Fruit fly (Drosophila melanogaster) whole organism, embryonic: Measurements from ENCODE around the gene Tep4.
A peak's percentile ranks its signal among the peaks of the same experiment; 100 is the strongest.

Source experiments
- Blimp-1 ChIP-seq: fragments of 200-800 bp; sonication (Bioruptor generic); optimal IDR thresholded peaks from 3 replicates; lab custom pipeline; 2018; ENCODE audit warnings: missing biosample characterization, missing genetic modification characterization, mild to moderate bottlenecking, moderate library complexity, missing genetic modification reagents
- CG10267 ChIP-seq: fragments of 200-800 bp; sonication (Bioruptor generic); optimal IDR thresholded peaks from 2 replicates; lab custom pipeline; 2018; ENCODE audit warnings: missing biosample characterization, mild to moderate bottlenecking, missing genetic modification characterization, moderate library complexity
- CG10543 ChIP-seq: fragments of 200-800 bp; sonication (Bioruptor generic); optimal IDR thresholded peaks from 3 replicates; lab custom pipeline; 2017; ENCODE audit warnings: missing biosample characterization, mild to moderate bottlenecking, missing genetic modification characterization, moderate library complexity
- CG10565 ChIP-seq: fragments of 200-800 bp; sonication (Bioruptor generic); optimal IDR thresholded peaks from 3 replicates; lab custom pipeline; 2016; ENCODE audit warnings: missing biosample characterization, mild to moderate bottlenecking, missing genetic modification characterization
- CG13624 ChIP-seq: fragments of 200-800 bp; sonication (Bioruptor generic); optimal IDR thresholded peaks from 2 replicates; lab custom pipeline; 2016; ENCODE audit warnings: missing biosample characterization, missing genetic modification characterization
- CG14014 ChIP-seq: fragments of 200-800 bp; sonication (Bioruptor generic); IDR thresholded peaks from 2 replicates; pipeline ENCODE4 v1.3.6; 2022; ENCODE audit warnings: missing biosample characterization, missing genetic modification characterization
- CG14860 ChIP-seq: fragments of 200-800 bp; sonication (Bioruptor generic); IDR thresholded peaks from 3 replicates; pipeline ENCODE4 v1.3.6; 2022; ENCODE audit warnings: missing biosample characterization, missing genetic modification characterization; ENCODE audit not compliant: partially characterized antibody
- CG15073 ChIP-seq: fragments of 200-800 bp; sonication (Bioruptor generic); optimal IDR thresholded peaks from 2 replicates; lab custom pipeline; 2016; ENCODE audit warnings: missing biosample characterization, missing genetic modification characterization
- CG16815 ChIP-seq: fragments of 200-800 bp; sonication (Bioruptor generic); optimal IDR thresholded peaks from 3 replicates; lab custom pipeline; 2017; ENCODE audit warnings: missing biosample characterization, mild to moderate bottlenecking, missing genetic modification characterization
- CG17829 ChIP-seq: fragments of 200-800 bp; optimal IDR thresholded peaks from 2 replicates; lab custom pipeline; 2019; ENCODE audit warnings: missing biosample characterization, mild to moderate bottlenecking, missing genetic modification characterization, moderate library complexity
- CG18476 ChIP-seq: fragments of 200-800 bp; sonication (Bioruptor generic); optimal IDR thresholded peaks from 2 replicates; lab custom pipeline; 2016; ENCODE audit warnings: missing biosample characterization, mild to moderate bottlenecking, missing genetic modification characterization
- CG2875 ChIP-seq: fragments of 200-800 bp; sonication (Bioruptor generic); optimal IDR thresholded peaks from 2 replicates; lab custom pipeline; 2017; ENCODE audit warnings: missing biosample characterization, mild to moderate bottlenecking, missing genetic modification characterization, missing genetic modification reagents
- CG3838 ChIP-seq: fragments of 200-800 bp; sonication (Bioruptor generic); optimal IDR thresholded peaks from 3 replicates; lab custom pipeline; 2016; ENCODE audit warnings: missing biosample characterization, missing genetic modification characterization
- CG4404 ChIP-seq: fragments of 200-800 bp; sonication (Bioruptor generic); IDR thresholded peaks from 2 replicates; pipeline ENCODE4 v1.3.6; 2022; ENCODE audit warnings: missing biosample characterization, missing genetic modification characterization
- CG5245 ChIP-seq: fragments of 200-800 bp; sonication (Bioruptor generic); optimal IDR thresholded peaks from 3 replicates; lab custom pipeline; 2016; ENCODE audit warnings: missing biosample characterization, missing genetic modification characterization
- CG7556 ChIP-seq: fragments of 200-800 bp; sonication (Bioruptor generic); optimal IDR thresholded peaks from 2 replicates; lab custom pipeline; 2017; ENCODE audit warnings: missing biosample characterization, mild to moderate bottlenecking, missing genetic modification characterization
- CG8089 ChIP-seq: fragments of 200-800 bp; sonication (Bioruptor generic); optimal IDR thresholded peaks from 3 replicates; lab custom pipeline; 2016; ENCODE audit warnings: missing biosample characterization, missing genetic modification characterization
- CG8388 ChIP-seq: fragments of 200-800 bp; sonication (Bioruptor generic); optimal IDR thresholded peaks from 2 replicates; lab custom pipeline; 2019; ENCODE audit warnings: missing biosample characterization, mild to moderate bottlenecking, missing genetic modification characterization, moderate library complexity
- CG9437 ChIP-seq: fragments of 200-800 bp; sonication (Bioruptor generic); optimal IDR thresholded peaks from 2 replicates; lab custom pipeline; 2018; ENCODE audit warnings: missing biosample characterization, mild to moderate bottlenecking, missing genetic modification characterization
- CG9817 ChIP-seq: fragments of 200-800 bp; sonication (Bioruptor generic); optimal IDR thresholded peaks from 2 replicates; lab custom pipeline; 2018; ENCODE audit warnings: missing biosample characterization, mild to moderate bottlenecking, missing genetic modification characterization, moderate library complexity
- CTCF ChIP-seq: fragments of 200-800 bp; sonication (Bioruptor generic); optimal IDR thresholded peaks from 2 replicates; lab custom pipeline; 2017; ENCODE audit warnings: missing biosample characterization, mild to moderate bottlenecking, missing genetic modification characterization, moderate library complexity
- GATAe ChIP-seq: fragments of 200-800 bp; sonication (Bioruptor generic); conservative IDR thresholded peaks from 2 replicates; pipeline ENCODE4 v1.3.6; 2022; ENCODE audit warnings: missing biosample characterization, missing genetic modification characterization
- HHEX ChIP-seq: fragments of 200-800 bp; sonication (Bioruptor generic); optimal IDR thresholded peaks from 3 replicates; lab custom pipeline; 2017; ENCODE audit warnings: missing biosample characterization, mild to moderate bottlenecking, missing genetic modification characterization, missing genetic modification reagents
- Hmr ChIP-seq: fragments of 200-800 bp; sonication (Bioruptor generic); optimal IDR thresholded peaks from 3 replicates; lab custom pipeline; 2017; ENCODE audit warnings: mild to moderate bottlenecking, missing biosample characterization, missing genetic modification reagents, missing genetic modification characterization
- Hmx ChIP-seq: fragments of 200-800 bp; sonication (Bioruptor generic); optimal IDR thresholded peaks from 2 replicates; lab custom pipeline; 2016; ENCODE audit warnings: missing biosample characterization, missing genetic modification characterization
- Hr3 ChIP-seq: fragments of 200-800 bp; sonication (Bioruptor generic); optimal IDR thresholded peaks from 3 replicates; lab custom pipeline; 2016; ENCODE audit warnings: missing biosample characterization, missing genetic modification characterization
- Pdp1 ChIP-seq, 2 experiments: fragments of 200-800 bp; sonication (Bioruptor generic); optimal IDR thresholded peaks; 3 replicates each; lab custom pipeline; 2016; ENCODE audit warnings: missing biosample characterization in 2 of 2, missing genetic modification characterization in 2 of 2, mild to moderate bottlenecking in 1 of 2, moderate library complexity in 1 of 2
- Xrp1 ChIP-seq: fragments of 200-800 bp; sonication (Bioruptor generic); IDR thresholded peaks from 2 replicates; pipeline ENCODE4 v1.3.6; 2022; ENCODE audit warnings: missing biosample characterization, missing genetic modification characterization
- YL-1 ChIP-seq: fragments of 200-800 bp; sonication (Bioruptor generic); optimal IDR thresholded peaks from 3 replicates; lab custom pipeline; 2017; ENCODE audit warnings: missing biosample characterization, mild to moderate bottlenecking, missing genetic modification characterization
- ab ChIP-seq: fragments of 200-800 bp; sonication (Bioruptor generic); optimal IDR thresholded peaks from 2 replicates; lab custom pipeline; 2016; ENCODE audit warnings: missing biosample characterization, missing genetic modification characterization
- al ChIP-seq: fragments of 200-800 bp; sonication (Bioruptor generic); IDR thresholded peaks from 2 replicates; pipeline ENCODE4 v1.3.6; 2022; ENCODE audit warnings: missing biosample characterization, missing genetic modification characterization
- ara ChIP-seq: fragments of 200-800 bp; sonication (Bioruptor generic); IDR thresholded peaks from 2 replicates; pipeline ENCODE4 v1.3.6; 2022; ENCODE audit warnings: missing biosample characterization, missing genetic modification characterization
- ato ChIP-seq: fragments of 200-800 bp; sonication (Bioruptor generic); IDR thresholded peaks from 2 replicates; pipeline ENCODE4 v1.3.6; 2022; ENCODE audit warnings: missing biosample characterization, missing genetic modification characterization; ENCODE audit not compliant: partially characterized antibody
- croc ChIP-seq: fragments of 200-800 bp; sonication (Bioruptor generic); conservative IDR thresholded peaks from 3 replicates; pipeline ENCODE4 v1.3.6; 2022; ENCODE audit warnings: missing biosample characterization, missing genetic modification characterization
- emc ChIP-seq: fragments of 200-800 bp; sonication (Bioruptor generic); optimal IDR thresholded peaks from 2 replicates; lab custom pipeline; 2016; ENCODE audit warnings: missing biosample characterization, missing genetic modification characterization
- eve ChIP-seq, 2 experiments: fragments of >200 bp; optimal IDR thresholded peaks; 2 replicates each; lab custom pipeline; 2017; ENCODE audit warnings: missing biosample characterization in 2 of 2, missing genetic modification characterization in 2 of 2
- ewg ChIP-seq: fragments of 200-800 bp; sonication (Bioruptor generic); optimal IDR thresholded peaks from 3 replicates; lab custom pipeline; 2017; ENCODE audit warnings: mild to moderate bottlenecking, missing biosample characterization, missing genetic modification reagents, missing genetic modification characterization
- ftz-f1 ChIP-seq: fragments of 200-800 bp; sonication (Bioruptor generic); optimal IDR thresholded peaks from 2 replicates; lab custom pipeline; 2016; ENCODE audit warnings: missing biosample characterization, missing genetic modification characterization
- gcm ChIP-seq: fragments of 200-800 bp; sonication (Bioruptor generic); optimal IDR thresholded peaks from 2 replicates; lab custom pipeline; 2019; ENCODE audit warnings: missing biosample characterization, mild to moderate bottlenecking, missing genetic modification characterization, moderate library complexity
- grn ChIP-seq: fragments of 200-800 bp; sonication (Bioruptor generic); optimal IDR thresholded peaks from 3 replicates; lab custom pipeline; 2017; ENCODE audit warnings: missing biosample characterization, missing genetic modification characterization
- jigr1 ChIP-seq: fragments of 200-800 bp; sonication (Bioruptor generic); IDR thresholded peaks from 3 replicates; pipeline ENCODE4 v1.3.6; 2022; ENCODE audit warnings: missing biosample characterization, missing genetic modification characterization
- jumu ChIP-seq: fragments of 200-800 bp; sonication (Bioruptor generic); optimal IDR thresholded peaks from 3 replicates; lab custom pipeline; 2016; ENCODE audit warnings: missing biosample characterization, missing genetic modification characterization
- ken ChIP-seq: fragments of 200-800 bp; sonication (Bioruptor generic); IDR thresholded peaks from 3 replicates; pipeline ENCODE4 v1.3.6; 2022; ENCODE audit warnings: missing biosample characterization, missing genetic modification characterization
- pros ChIP-seq: fragments of 200-800 bp; sonication (Bioruptor generic); optimal IDR thresholded peaks from 3 replicates; lab custom pipeline; 2019; ENCODE audit warnings: missing biosample characterization, mild to moderate bottlenecking, missing genetic modification characterization, moderate library complexity
- pum ChIP-seq: fragments of 200-800 bp; sonication (Bioruptor generic); optimal IDR thresholded peaks from 2 replicates; lab custom pipeline; 2016; ENCODE audit warnings: missing biosample characterization, missing genetic modification characterization
- rib ChIP-seq: fragments of 200-800 bp; sonication (Bioruptor generic); IDR thresholded peaks from 2 replicates; pipeline ENCODE4 v1.3.6; 2022; ENCODE audit warnings: missing biosample characterization, missing genetic modification characterization
- so ChIP-seq: fragments of 200-800 bp; sonication (Bioruptor generic); IDR thresholded peaks from 3 replicates; pipeline ENCODE4 v1.3.6; 2022; ENCODE audit warnings: missing biosample characterization, missing genetic modification characterization
- twi ChIP-seq: fragments of 200-800 bp; optimal IDR thresholded peaks from 2 replicates; lab custom pipeline; 2019; ENCODE audit warnings: missing biosample characterization, mild to moderate bottlenecking, missing genetic modification characterization, moderate library complexity
- unc-4 ChIP-seq: fragments of 200-800 bp; sonication (Bioruptor generic); IDR thresholded peaks from 2 replicates; pipeline ENCODE4 v1.3.6; 2022; ENCODE audit warnings: missing biosample characterization, missing genetic modification characterization; ENCODE audit not compliant: partially characterized antibody
- z ChIP-seq: fragments of 200-800 bp; sonication (Bioruptor generic); IDR thresholded peaks from 3 replicates; pipeline ENCODE4 v1.3.6; 2022; ENCODE audit warnings: missing biosample characterization, missing genetic modification characterization

The Tep4 gene

dm6 chr2L:19575626-19576298 lies 27.5 kb downstream of the Tep4 start (continued):
- TF ChIP-seq grn (GFP tag; lab: Kevin White, UChicago) (peak; percentile 78), CG2875 (GFP tag; lab: Kevin White, UChicago) (peak; percentile 91), CG18476 (GFP tag; lab: Kevin White, UChicago) (peak; percentile 97), Blimp-1 (peak; percentile 94), ato (GFP tag; lab: Robert Waterston, UW) (no peak), CG10543 (GFP tag; lab: Kevin White, UChicago) (peak; percentile 93), CG9817 (tag; lab: Kevin White, UChicago) (peak; percentile 92), pum (GFP tag; lab: Kevin White, UChicago) (peak; percentile 96), ftz-f1 (GFP tag; lab: Kevin White, UChicago) (peak; percentile 82), CG15073 (GFP tag; lab: Kevin White, UChicago) (peak; percentile 80), al (peak; percentile 95), CG9437 (GFP tag; lab: Kevin White, UChicago) (peak; percentile 94), rib (GFP tag; lab: Robert Waterston, UW) (no peak; the same call in 1 of the 2 replicates), HHEX (GFP tag; lab: Kevin White, UChicago) (peak; percentile 96), Pdp1 (GFP tag; optimal IDR thresholded peaks at IDR 0.05; lab: Kevin White, UChicago) (peak; percentile 93 to 98), CG5245 (GFP tag; lab: Kevin White, UChicago) (peak; percentile 93), Hmr (GFP tag; lab: Kevin White, UChicago) (peak; percentile 97), ken (peak; percentile 89), so (GFP tag; lab: Robert Waterston, UW) (peak; percentile 91; the same call in 2 of the 3 replicates), twi (tag; lab: Kevin White, UChicago) (peak; percentile 88), gcm (peak; percentile 85), ewg (GFP tag; lab: Kevin White, UChicago) (peak; percentile 66), croc (GFP tag; lab: Robert Waterston, UW) (peak; percentile 92), z (peak; percentile 87), CG8089 (GFP tag; lab: Kevin White, UChicago) (peak; percentile 93), ab (GFP tag; lab: Kevin White, UChicago) (peak; percentile 54), CG3838 (peak; percentile 88), CG16815 (peak; percentile 97), CG7556 (GFP tag; lab: Kevin White, UChicago) (peak; percentile 98), CTCF (GFP tag; lab: Kevin White, UChicago) (peak; percentile 67), Xrp1 (peak; percentile 94), ara (GFP tag; lab: Robert Waterston, UW) (peak; percentile 85), CG8388 (GFP tag; lab: Kevin White, UChicago) (peak; percentile 94), emc (GFP tag; lab: Kevin White, UChicago) (peak; percentile 96), CG14014 (GFP tag; lab: Robert Waterston, UW) (peak; percentile 94), Hmx (peak; percentile 91), YL-1 (GFP tag; lab: Kevin White, UChicago) (peak; percentile 24), CG14860 (GFP tag; lab: Robert Waterston, UW) (no peak), GATAe (peak; percentile 77), jumu (peak; percentile 97), jigr1 (GFP tag; lab: Robert Waterston, UW) (peak; percentile 94), eve (GFP tag; optimal IDR thresholded peaks at IDR 0.05; lab: Kevin White, UChicago) (no peak), CG10267 (peak; percentile 90), unc-4 (GFP tag; lab: Robert Waterston, UW) (no peak), CG17829 (tag; lab: Kevin White, UChicago) (peak; percentile 97), Hr3 (GFP tag; lab: Kevin White, UChicago) (peak; percentile 97), CG10565 (GFP tag; lab: Kevin White, UChicago) (peak; percentile 83), CG4404 (peak; percentile 95), CG13624 (GFP tag; lab: Kevin White, UChicago) (peak; percentile 98), pros (GFP tag; lab: Kevin White, UChicago) (peak; percentile 93)
